Fruit fly (Drosophila melanogaster) whole organism: ENCODE data around the gene CG5292.

Experiments
- CG8478 ChIP-seq: fragments of >200 bp; optimal IDR thresholded peaks from 2 replicates; lab custom pipeline; 2018; ENCODE audit warnings: inconsistent platforms
- EcR ChIP-seq, 2 experiments: fragments of >200 bp; optimal IDR thresholded peaks; 2 replicates each; lab custom pipeline; 2017; ENCODE audit warnings: missing biosample characterization in 2 of 2, missing genetic modification characterization in 2 of 2, missing genetic modification reagents in 2 of 2
- pan ChIP-seq: fragments of >200 bp; optimal IDR thresholded peaks from 2 replicates; lab custom pipeline; 2017
- psq ChIP-seq: fragments of >200 bp; optimal IDR thresholded peaks from 2 replicates; lab custom pipeline; 2017
- usp ChIP-seq: fragments of >200 bp; optimal IDR thresholded peaks from 2 replicates; lab custom pipeline; 2017; ENCODE audit warnings: missing biosample characterization, missing genetic modification characterization, mixed read lengths

dm6 chr3R:17147647-17148244 is 3.9 kb upstream of the CG5292 start:
- TF ChIP-seq usp (no peak), psq (lab: Kevin White, UChicago) (no peak), pan (lab: Kevin White, UChicago) (no peak), EcR (GFP tag; optimal IDR thresholded peaks at IDR 0.05; lab: Kevin White, UChicago) (no peak), CG8478 (lab: Kevin White, UChicago) (no peak)
